Fruit fly (Drosophila melanogaster): ENCODE results near the gene bowl.

The bowl gene

dm6 chr2L:3822462-3823065 is 51.1 kb downstream of the bowl start:
- TF ChIP-seq CG12768 (GFP tag; optimal IDR thresholded peaks at IDR 0.05) (no peak), tj (GFP tag; optimal IDR thresholded peaks at IDR 0.05) (no peak), bab1 (GFP tag; optimal IDR thresholded peaks at IDR 0.05) (no peak), Crg-1 (GFP tag; optimal IDR thresholded peaks at IDR 0.05) (no peak), Hr96 (GFP tag; optimal IDR thresholded peaks at IDR 0.05) (no peak), cnc (optimal IDR thresholded peaks at IDR 0.05) (no peak), toe (GFP tag; optimal IDR thresholded peaks at IDR 0.05) (no peak), ovo (GFP tag; optimal IDR thresholded peaks at IDR 0.05) (no peak), cic (GFP tag; optimal IDR thresholded peaks at IDR 0.05) (no peak), CG1620 (GFP tag; optimal IDR thresholded peaks at IDR 0.05) (no peak), Clk (GFP tag; optimal IDR thresholded peaks at IDR 0.05) (no peak), CG7045 (GFP tag; optimal IDR thresholded peaks at IDR 0.05) (no peak), CG33017 (tag; optimal IDR thresholded peaks at IDR 0.05) (no peak), kay (GFP tag; ENCODE audit: borderline replicate concordance) (no peak), pad (GFP tag; optimal IDR thresholded peaks at IDR 0.05) (no peak), CG11617 (GFP tag; optimal IDR thresholded peaks at IDR 0.05) (no peak)

dm6 chr2L:3823835-3824234 is 52.3 kb downstream of the bowl start:
- no peak for TF ChIP-seq Crg-1 (GFP tag; optimal IDR thresholded peaks at IDR 0.05)

- TF ChIP-seq toe (GFP tag; optimal IDR thresholded peaks at IDR 0.05) (no peak), Mnt (GFP tag; optimal IDR thresholded peaks at IDR 0.05) (no peak), CG7101 (tag; optimal IDR thresholded peaks at IDR 0.05) (no peak), cnc (optimal IDR thresholded peaks at IDR 0.05) (no peak), pad (GFP tag; optimal IDR thresholded peaks at IDR 0.05) (no peak), CG5204 (GFP tag; optimal IDR thresholded peaks at IDR 0.05) (no peak), CG11617 (GFP tag; optimal IDR thresholded peaks at IDR 0.05) (no peak), tj (GFP tag; optimal IDR thresholded peaks at IDR 0.05) (no peak), cic (GFP tag; optimal IDR thresholded peaks at IDR 0.05) (no peak), Hr96 (GFP tag; optimal IDR thresholded peaks at IDR 0.05) (no peak)
These were observed 53.9 kb downstream of the bowl start, which contains the start of gene slp1 for dm6 chr2L:3825413-3825812. TSS of gene slp1 (plus strand) at chr2L:3825675.

dm6 chr2L:3827406-3828133 is 56.1 kb downstream of the bowl start:
- TF ChIP-seq CG12768 (GFP tag; optimal IDR thresholded peaks at IDR 0.05) (no peak), CG7045 (GFP tag; optimal IDR thresholded peaks at IDR 0.05) (no peak), bab1 (GFP tag; optimal IDR thresholded peaks at IDR 0.05) (no peak), CG11617 (GFP tag; optimal IDR thresholded peaks at IDR 0.05) (no peak), CG33017 (tag; optimal IDR thresholded peaks at IDR 0.05) (no peak), Crg-1 (GFP tag; optimal IDR thresholded peaks at IDR 0.05) (no peak), CG5204 (GFP tag; optimal IDR thresholded peaks at IDR 0.05) (no peak), Clk (GFP tag; optimal IDR thresholded peaks at IDR 0.05) (no peak), CG1620 (GFP tag; optimal IDR thresholded peaks at IDR 0.05) (no peak), toe (GFP tag; optimal IDR thresholded peaks at IDR 0.05) (no peak)

- TF ChIP-seq kay (GFP tag; ENCODE audit: borderline replicate concordance) (no peak), cic (GFP tag; optimal IDR thresholded peaks at IDR 0.05) (no peak), Crg-1 (GFP tag; optimal IDR thresholded peaks at IDR 0.05) (no peak), tj (GFP tag; optimal IDR thresholded peaks at IDR 0.05) (no peak), CG7045 (GFP tag; optimal IDR thresholded peaks at IDR 0.05) (no peak), CG5204 (GFP tag; optimal IDR thresholded peaks at IDR 0.05) (no peak), bab1 (GFP tag; optimal IDR thresholded peaks at IDR 0.05) (no peak), CG12768 (GFP tag; optimal IDR thresholded peaks at IDR 0.05) (no peak), toe (GFP tag; optimal IDR thresholded peaks at IDR 0.05) (no peak), ovo (GFP tag; optimal IDR thresholded peaks at IDR 0.05) (no peak), pad (GFP tag; optimal IDR thresholded peaks at IDR 0.05) (no peak), cnc (optimal IDR thresholded peaks at IDR 0.05) (no peak), CG11617 (GFP tag; optimal IDR thresholded peaks at IDR 0.05) (no peak)
These were observed 57.7 kb downstream of the bowl start for dm6 chr2L:3829220-3829619.

dm6 chr2L:3831694-3832093 is 60.2 kb downstream of the bowl start:
- TF ChIP-seq Crg-1 (GFP tag; optimal IDR thresholded peaks at IDR 0.05) (no peak), pad (GFP tag; optimal IDR thresholded peaks at IDR 0.05) (no peak), toe (GFP tag; optimal IDR thresholded peaks at IDR 0.05) (no peak), CG7101 (tag; optimal IDR thresholded peaks at IDR 0.05) (no peak), Mnt (GFP tag; optimal IDR thresholded peaks at IDR 0.05) (no peak), kay (GFP tag; ENCODE audit: borderline replicate concordance) (no peak), CG11617 (GFP tag; optimal IDR thresholded peaks at IDR 0.05) (no peak), Clk (GFP tag; optimal IDR thresholded peaks at IDR 0.05) (no peak), CG14711 (tag; optimal IDR thresholded peaks at IDR 0.05) (no peak), cic (GFP tag; optimal IDR thresholded peaks at IDR 0.05) (no peak), cnc (optimal IDR thresholded peaks at IDR 0.05) (no peak), bab1 (GFP tag; optimal IDR thresholded peaks at IDR 0.05) (no peak), CG7045 (GFP tag; optimal IDR thresholded peaks at IDR 0.05) (no peak), tj (GFP tag; optimal IDR thresholded peaks at IDR 0.05) (no peak), CG33017 (tag; optimal IDR thresholded peaks at IDR 0.05) (no peak)
